Fruit fly (Drosophila melanogaster) whole organism, embryonic: ENCODE results near the gene Sik2.

Experiments used
- Bdp1 ChIP-seq: fragments of 200-800 bp; sonication (Bioruptor generic); optimal IDR thresholded peaks from 3 replicates; lab custom pipeline; 2016; ENCODE audit warnings: missing biosample characterization, missing genetic modification characterization
- C15 ChIP-seq: fragments of 200-800 bp; sonication (Bioruptor generic); IDR thresholded peaks from 3 replicates; pipeline ENCODE4 v1.3.6; 2022; ENCODE audit warnings: missing biosample characterization, missing genetic modification characterization
- CG11696 ChIP-seq: fragments of 200-800 bp; sonication (Bioruptor generic); IDR thresholded peaks from 2 replicates; pipeline ENCODE4 v1.3.6; 2022; ENCODE audit warnings: missing biosample characterization, missing genetic modification characterization
- CG12299 ChIP-seq: fragments of 200-800 bp; sonication (Bioruptor generic); optimal IDR thresholded peaks from 2 replicates; lab custom pipeline; 2018; ENCODE audit warnings: missing biosample characterization, mild to moderate bottlenecking, missing genetic modification characterization
- CG14710 ChIP-seq: fragments of 200-800 bp; sonication (Bioruptor generic); optimal IDR thresholded peaks from 3 replicates; lab custom pipeline; 2019; ENCODE audit warnings: missing biosample characterization, mild to moderate bottlenecking, missing genetic modification characterization, moderate library complexity
- CG15269 ChIP-seq: fragments of 200-800 bp; sonication (Bioruptor generic); optimal IDR thresholded peaks from 2 replicates; lab custom pipeline; 2018; ENCODE audit warnings: missing biosample characterization, mild to moderate bottlenecking, missing genetic modification characterization, moderate library complexity
- CG18476 ChIP-seq: fragments of 200-800 bp; sonication (Bioruptor generic); optimal IDR thresholded peaks from 2 replicates; lab custom pipeline; 2016; ENCODE audit warnings: missing biosample characterization, mild to moderate bottlenecking, missing genetic modification characterization
- CG30020 ChIP-seq: fragments of 200-800 bp; optimal IDR thresholded peaks from 2 replicates; lab custom pipeline; 2019; ENCODE audit warnings: missing biosample characterization, mild to moderate bottlenecking, missing genetic modification characterization, moderate library complexity
- CG43689 ChIP-seq: fragments of 200-800 bp; sonication (Bioruptor generic); IDR thresholded peaks from 2 replicates; pipeline ENCODE4 v1.3.6; 2022; ENCODE audit warnings: missing biosample characterization, missing genetic modification characterization
- CG4617 ChIP-seq: fragments of 200-800 bp; sonication (Bioruptor generic); optimal IDR thresholded peaks from 3 replicates; lab custom pipeline; 2016; ENCODE audit warnings: missing biosample characterization, missing genetic modification characterization, borderline replicate concordance
- CG7271 ChIP-seq: fragments of 200-800 bp; sonication (Bioruptor generic); optimal IDR thresholded peaks from 2 replicates; lab custom pipeline; 2018; ENCODE audit warnings: missing biosample characterization, mild to moderate bottlenecking, missing genetic modification characterization, moderate library complexity
- CG7556 ChIP-seq: fragments of 200-800 bp; sonication (Bioruptor generic); optimal IDR thresholded peaks from 2 replicates; lab custom pipeline; 2017; ENCODE audit warnings: missing biosample characterization, mild to moderate bottlenecking, missing genetic modification characterization
- CG7987 ChIP-seq: fragments of 200-800 bp; sonication (Bioruptor generic); optimal IDR thresholded peaks from 2 replicates; lab custom pipeline; 2018; ENCODE audit warnings: missing biosample characterization, mild to moderate bottlenecking, missing genetic modification characterization, moderate library complexity
- Dad ChIP-seq: fragments of 200-800 bp; sonication (Bioruptor generic); optimal IDR thresholded peaks from 3 replicates; lab custom pipeline; 2016; ENCODE audit warnings: missing biosample characterization, missing genetic modification characterization
- Gsc ChIP-seq: fragments of 200-800 bp; sonication (Bioruptor generic); IDR thresholded peaks from 2 replicates; pipeline ENCODE4 v1.3.6; 2022; ENCODE audit warnings: missing biosample characterization, missing genetic modification characterization
- H15 ChIP-seq: fragments of 200-800 bp; sonication (Bioruptor generic); IDR thresholded peaks from 3 replicates; pipeline ENCODE4 v1.3.6; 2022; ENCODE audit warnings: missing biosample characterization, missing genetic modification characterization
- H2.0 ChIP-seq: fragments of 200-800 bp; sonication (Bioruptor generic); IDR thresholded peaks from 2 replicates; pipeline ENCODE4 v1.3.6; 2022; ENCODE audit warnings: missing biosample characterization, missing genetic modification characterization
- HLH4C ChIP-seq: fragments of 200-800 bp; sonication (Bioruptor generic); IDR thresholded peaks from 3 replicates; pipeline ENCODE4 v1.3.6; 2022; ENCODE audit warnings: missing biosample characterization, missing genetic modification characterization; ENCODE audit not compliant: partially characterized antibody
- HLH54F ChIP-seq: fragments of 200-800 bp; sonication (Bioruptor generic); optimal IDR thresholded peaks from 3 replicates; lab custom pipeline; 2016; ENCODE audit warnings: missing biosample characterization, missing genetic modification characterization
- Hand ChIP-seq: fragments of 200-800 bp; sonication (Bioruptor generic); optimal IDR thresholded peaks from 2 replicates; lab custom pipeline; 2017; ENCODE audit warnings: mild to moderate bottlenecking, missing biosample characterization, missing genetic modification reagents, missing genetic modification characterization
- HmgZ ChIP-seq: fragments of 200-800 bp; sonication (Bioruptor generic); optimal IDR thresholded peaks from 2 replicates; lab custom pipeline; 2018; ENCODE audit warnings: missing biosample characterization, mild to moderate bottlenecking, missing genetic modification characterization
- Hr3 ChIP-seq: fragments of 200-800 bp; sonication (Bioruptor generic); optimal IDR thresholded peaks from 3 replicates; lab custom pipeline; 2016; ENCODE audit warnings: missing biosample characterization, missing genetic modification characterization
- Lhr ChIP-seq: fragments of 200-800 bp; sonication (Bioruptor generic); optimal IDR thresholded peaks from 3 replicates; lab custom pipeline; 2017; ENCODE audit warnings: mild to moderate bottlenecking, missing biosample characterization, missing genetic modification reagents, missing genetic modification characterization
- NK7.1 ChIP-seq: fragments of 200-800 bp; sonication (Bioruptor generic); optimal IDR thresholded peaks from 3 replicates; lab custom pipeline; 2016; ENCODE audit warnings: missing biosample characterization, missing genetic modification characterization
- Nf-YC ChIP-seq: fragments of 200-800 bp; optimal IDR thresholded peaks from 3 replicates; lab custom pipeline; 2019; ENCODE audit warnings: missing biosample characterization, mild to moderate bottlenecking, missing genetic modification characterization, moderate library complexity
- Rfx ChIP-seq: fragments of 200-800 bp; sonication (Bioruptor generic); IDR thresholded peaks from 2 replicates; pipeline ENCODE4 v1.3.6; 2022; ENCODE audit warnings: missing biosample characterization, missing genetic modification characterization
- Scr ChIP-seq: fragments of 200-800 bp; sonication (Bioruptor generic); IDR thresholded peaks from 2 replicates; pipeline ENCODE4 v1.3.6; 2022; ENCODE audit warnings: missing biosample characterization, missing genetic modification characterization; ENCODE audit not compliant: partially characterized antibody
- Sin3A ChIP-seq: fragments of >200 bp; optimal IDR thresholded peaks from 2 replicates; lab custom pipeline; 2018
- al ChIP-seq: fragments of 200-800 bp; sonication (Bioruptor generic); IDR thresholded peaks from 2 replicates; pipeline ENCODE4 v1.3.6; 2022; ENCODE audit warnings: missing biosample characterization, missing genetic modification characterization
- ash1 ChIP-seq: fragments of 200-800 bp; sonication (Bioruptor generic); optimal IDR thresholded peaks from 2 replicates; lab custom pipeline; 2018; ENCODE audit warnings: missing biosample characterization, mild to moderate bottlenecking, missing genetic modification characterization
- az2 ChIP-seq: fragments of 200-800 bp; sonication (Bioruptor generic); optimal IDR thresholded peaks from 3 replicates; lab custom pipeline; 2016; ENCODE audit warnings: missing biosample characterization, missing genetic modification characterization
- bsh ChIP-seq, 2 experiments: fragments of 200-800 bp; sonication (Bioruptor generic); optimal IDR thresholded peaks; 2 replicates each; lab custom pipeline; 2017 to 2018; ENCODE audit warnings: mild to moderate bottlenecking in 2 of 2, missing biosample characterization in 2 of 2, missing genetic modification characterization in 2 of 2, moderate library complexity in 1 of 2
- cad ChIP-seq: fragments of >200 bp; optimal IDR thresholded peaks from 2 replicates; lab custom pipeline; 2017; ENCODE audit warnings: missing biosample characterization, missing genetic modification characterization
- chn ChIP-seq: fragments of 200-800 bp; sonication (Bioruptor generic); optimal IDR thresholded peaks from 2 replicates; lab custom pipeline; 2016; ENCODE audit warnings: missing biosample characterization, missing genetic modification characterization
- croc ChIP-seq: fragments of 200-800 bp; sonication (Bioruptor generic); conservative IDR thresholded peaks from 3 replicates; pipeline ENCODE4 v1.3.6; 2022; ENCODE audit warnings: missing biosample characterization, missing genetic modification characterization
- crol ChIP-seq: fragments of 200-800 bp; sonication (Bioruptor generic); IDR thresholded peaks from 2 replicates; pipeline ENCODE4 v1.3.6; 2022; ENCODE audit warnings: missing biosample characterization, missing genetic modification characterization
- cwo ChIP-seq: fragments of 200-800 bp; sonication (Bioruptor generic); optimal IDR thresholded peaks from 3 replicates; lab custom pipeline; 2017; ENCODE audit warnings: missing biosample characterization, missing genetic modification characterization, mild to moderate bottlenecking, moderate library complexity, missing genetic modification reagents
- disco-r ChIP-seq: fragments of 200-800 bp; sonication (Bioruptor generic); optimal IDR thresholded peaks from 2 replicates; lab custom pipeline; 2016; ENCODE audit warnings: missing biosample characterization, missing genetic modification characterization
- ems ChIP-seq: fragments of 200-800 bp; sonication (Bioruptor generic); optimal IDR thresholded peaks from 3 replicates; lab custom pipeline; 2016; ENCODE audit warnings: missing biosample characterization, missing genetic modification characterization
- esg ChIP-seq: fragments of 200-800 bp; sonication (Bioruptor generic); conservative IDR thresholded peaks from 2 replicates; pipeline ENCODE4 v1.3.6; 2022; ENCODE audit warnings: missing biosample characterization, missing genetic modification characterization
- grn ChIP-seq: fragments of 200-800 bp; sonication (Bioruptor generic); optimal IDR thresholded peaks from 3 replicates; lab custom pipeline; 2017; ENCODE audit warnings: missing biosample characterization, missing genetic modification characterization
- h ChIP-seq: fragments of >200 bp; optimal IDR thresholded peaks from 2 replicates; lab custom pipeline; 2017
- kay ChIP-seq: fragments of 200-800 bp; sonication (Bioruptor generic); optimal IDR thresholded peaks from 2 replicates; lab custom pipeline; 2016; ENCODE audit warnings: missing biosample characterization, missing genetic modification characterization
- luna ChIP-seq: fragments of 200-800 bp; sonication (Bioruptor generic); optimal IDR thresholded peaks from 2 replicates; lab custom pipeline; 2016; ENCODE audit warnings: missing biosample characterization, missing genetic modification characterization
- nmo ChIP-seq: fragments of 200-800 bp; sonication (Bioruptor generic); optimal IDR thresholded peaks from 2 replicates; lab custom pipeline; 2018; ENCODE audit warnings: missing biosample characterization, mild to moderate bottlenecking, missing genetic modification characterization, moderate library complexity
- otp ChIP-seq: fragments of 200-800 bp; sonication (Bioruptor generic); IDR thresholded peaks from 3 replicates; pipeline ENCODE4, ENCODE4 v1.3.6; 2022; ENCODE audit warnings: missing biosample characterization, missing genetic modification characterization
- phol ChIP-seq: fragments of 200-800 bp; sonication (Bioruptor generic); optimal IDR thresholded peaks from 3 replicates; lab custom pipeline; 2018; ENCODE audit warnings: missing biosample characterization, mild to moderate bottlenecking, missing genetic modification characterization, moderate library complexity
- rib ChIP-seq: fragments of 200-800 bp; sonication (Bioruptor generic); IDR thresholded peaks from 2 replicates; pipeline ENCODE4 v1.3.6; 2022; ENCODE audit warnings: missing biosample characterization, missing genetic modification characterization
- sc ChIP-seq, 3 experiments: fragments of >200 bp in 2 of 3; fragments of 200-800 bp in 1 of 3; sonication (Bioruptor generic) in 1 of 3; optimal IDR thresholded peaks; 2 replicates in 2 of 3; 3 replicates in 1 of 3; lab custom pipeline; 2017; ENCODE audit warnings: mild to moderate bottlenecking in 1 of 3, missing biosample characterization in 1 of 3, missing genetic modification characterization in 1 of 3, missing genetic modification reagents in 1 of 3
- vfl ChIP-seq: fragments of 200-800 bp; sonication (Bioruptor generic); optimal IDR thresholded peaks from 2 replicates; lab custom pipeline; 2016; ENCODE audit warnings: missing biosample characterization, missing genetic modification characterization
- yki ChIP-seq: fragments of >200 bp; optimal IDR thresholded peaks from 3 replicates; lab custom pipeline; 2018
- z ChIP-seq: fragments of 200-800 bp; sonication (Bioruptor generic); IDR thresholded peaks from 3 replicates; pipeline ENCODE4 v1.3.6; 2022; ENCODE audit warnings: missing biosample characterization, missing genetic modification characterization

Gene Sik2

dm6 chrX:2083109-2083508 is 21.4 kb upstream of the Sik2 start (continued):
- TF ChIP-seq CG7987 (GFP tag; lab: Kevin White, UChicago), result no peak
- no peak for TF ChIP-seq grn (GFP tag; lab: Kevin White, UChicago)
- peak; percentile 16 for TF ChIP-seq kay (GFP tag; lab: Kevin White, UChicago)
- no peak for TF ChIP-seq sc (optimal IDR thresholded peaks at IDR 0.05; lab: Kevin White, UChicago)
- no peak for TF ChIP-seq sc (GFP tag; optimal IDR thresholded peaks at IDR 0.05; lab: Kevin White, UChicago)
- peak; percentile 24 for TF ChIP-seq az2
- TF ChIP-seq h (lab: Kevin White, UChicago), result no peak
- no peak for TF ChIP-seq disco-r
- TF ChIP-seq CG7271 (tag; lab: Kevin White, UChicago), result no peak
- TF ChIP-seq C15 (GFP tag; lab: Robert Waterston, UW), result no peak
- peak; percentile 35 for TF ChIP-seq ash1 (GFP tag; lab: Kevin White, UChicago)
- TF ChIP-seq CG15269 (tag; lab: Kevin White, UChicago), result peak; percentile 71
- no peak for TF ChIP-seq yki (lab: Kevin White, UChicago)
- TF ChIP-seq cad (GFP tag; lab: Kevin White, UChicago), result no peak
- TF ChIP-seq HLH4C (GFP tag; lab: Robert Waterston, UW), result no peak
- no peak for TF ChIP-seq Lhr (GFP tag; lab: Kevin White, UChicago)
- TF ChIP-seq otp (GFP tag; lab: Robert Waterston, UW), result 0 out of 3 replicates have a peak, but pooled peaks have one; percentile 32
- TF ChIP-seq vfl, result peak; percentile 28
- TF ChIP-seq Dad (GFP tag; lab: Kevin White, UChicago), result no peak
- TF ChIP-seq nmo (GFP tag; lab: Kevin White, UChicago), result peak; percentile 30
- no peak for TF ChIP-seq Hr3 (GFP tag; lab: Kevin White, UChicago)
- peak; percentile 27 for TF ChIP-seq Hand (GFP tag; lab: Kevin White, UChicago)
- no peak for TF ChIP-seq croc (GFP tag; lab: Robert Waterston, UW)
- TF ChIP-seq CG18476 (GFP tag; lab: Kevin White, UChicago), result no peak
- peak; percentile 62 for TF ChIP-seq HLH54F (GFP tag; lab: Kevin White, UChicago)
- TF ChIP-seq z (GFP tag; lab: Robert Waterston, UW), result no peak
- TF ChIP-seq CG30020 (tag; lab: Kevin White, UChicago), result no peak
- peak; percentile 56 for TF ChIP-seq esg
- no peak for TF ChIP-seq Sin3A
- no peak for TF ChIP-seq CG14710 (tag; lab: Kevin White, UChicago)
- peak; percentile 78 for TF ChIP-seq al (GFP tag; lab: Robert Waterston, UW)
- peak; percentile 91 for TF ChIP-seq Rfx
- TF ChIP-seq H15 (GFP tag; lab: Robert Waterston, UW), result no peak
- peak in 1 of 2 experiments; percentile 61 for TF ChIP-seq bsh (GFP tag; optimal IDR thresholded peaks at IDR 0.05; lab: Kevin White, UChicago)
- TF ChIP-seq HmgZ, result peak; percentile 39
- TF ChIP-seq chn (GFP tag; lab: Kevin White, UChicago), result peak; percentile 39
- no peak for TF ChIP-seq CG43689 (GFP tag; lab: Robert Waterston, UW)
- no peak for TF ChIP-seq Bdp1 (GFP tag; lab: Kevin White, UChicago)
- no peak for TF ChIP-seq ems
- TF ChIP-seq cwo (GFP tag; lab: Kevin White, UChicago), result peak; percentile 48
- TF ChIP-seq CG12299, result no peak
- TF ChIP-seq luna, result peak; percentile 21
- TF ChIP-seq phol (tag; lab: Kevin White, UChicago), result peak; percentile 19
- TF ChIP-seq Nf-YC (tag; lab: Kevin White, UChicago), result no peak
- no peak for TF ChIP-seq crol
- peak; percentile 77 for TF ChIP-seq rib
- TF ChIP-seq H2.0 (GFP tag; lab: Robert Waterston, UW), result peak; percentile 49
- TF ChIP-seq Scr, result no peak
- TF ChIP-seq CG7556, result no peak
- TF ChIP-seq NK7.1, result no peak
- no peak for TF ChIP-seq Gsc (GFP tag; lab: Robert Waterston, UW)
- TF ChIP-seq CG11696 (GFP tag; lab: Robert Waterston, UW), result peak; percentile 52; the same call in 1 of the 2 replicates
- TF ChIP-seq CG4617 (GFP tag; lab: Kevin White, UChicago), result no peak
